Worm (Caenorhabditis elegans): Measurements from ENCODE around the gene C26B2.2.

DNA sequence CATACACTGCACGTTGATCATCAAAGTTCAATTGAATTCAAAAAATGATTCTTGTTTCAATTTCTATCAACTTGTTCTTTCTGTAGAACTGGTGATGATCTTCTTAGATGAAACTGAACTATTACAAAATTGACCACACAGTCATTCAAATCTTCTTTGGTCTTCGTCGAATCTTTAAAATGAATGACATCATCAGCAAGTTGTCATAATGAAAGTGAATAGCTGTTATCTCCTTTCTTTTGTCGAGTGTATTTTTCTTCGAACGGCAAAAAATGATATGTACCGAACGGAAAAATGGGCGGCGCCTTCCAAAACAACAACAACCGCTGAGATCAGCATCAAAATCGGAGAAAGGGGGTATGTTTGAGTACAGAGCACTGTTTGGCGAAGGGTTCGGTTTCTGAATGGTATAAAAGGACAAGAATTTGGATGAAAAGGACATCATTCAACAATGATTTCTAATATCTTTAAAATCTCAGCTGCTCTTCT lies 44.4 kb downstream of the C26B2.2 start, which contains the start of gene ora-1:
- no peak for TF ChIP-seq nhr-11 (tag; optimal IDR thresholded peaks at IDR 0.05)
- no peak for TF ChIP-seq mdl-1 (tag; optimal IDR thresholded peaks at IDR 0.05)
- no peak for TF ChIP-seq nhr-28 (tag; optimal IDR thresholded peaks at IDR 0.05)
- no peak for TF ChIP-seq nhr-76 (tag; optimal IDR thresholded peaks at IDR 0.05)
- TF ChIP-seq elt-3 (tag; optimal IDR thresholded peaks at IDR 0.05) = no peak
- no peak for TF ChIP-seq zag-1 (tag; optimal IDR thresholded peaks at IDR 0.05)
- TF ChIP-seq skn-1 (tag; optimal IDR thresholded peaks at IDR 0.05) = no peak
- no peak for TF ChIP-seq aly-2 (tag; optimal IDR thresholded peaks at IDR 0.05)
- TF ChIP-seq eor-1 (tag; optimal IDR thresholded peaks at IDR 0.05) = no peak
- TF ChIP-seq ztf-11 (tag; optimal IDR thresholded peaks at IDR 0.05) = no peak
- no peak for TF ChIP-seq unc-62 (GFP tag; optimal IDR thresholded peaks at IDR 0.05)
